Fruit fly (Drosophila melanogaster) whole organism, prepupa: Measurements from ENCODE around the gene Nepl5.
A peak's percentile ranks its signal among the peaks of the same experiment; 100 is the strongest.

Source experiments
- CG10631 ChIP-seq: fragments of 200-800 bp; sonication (Bioruptor generic); optimal IDR thresholded peaks from 2 replicates; lab custom pipeline; 2016; ENCODE audit warnings: missing biosample characterization, missing genetic modification characterization
- CG11902 ChIP-seq: fragments of 200-800 bp; sonication (Bioruptor generic); optimal IDR thresholded peaks from 3 replicates; lab custom pipeline; 2016; ENCODE audit warnings: missing biosample characterization, missing genetic modification characterization
- CG15336 ChIP-seq: fragments of 200-800 bp; sonication (Bioruptor generic); IDR thresholded peaks from 2 replicates; pipeline ENCODE4 v1.3.6; 2022; ENCODE audit warnings: missing biosample characterization, missing genetic modification characterization
- CG1621 ChIP-seq: fragments of 200-800 bp; sonication (Bioruptor generic); optimal IDR thresholded peaks from 3 replicates; lab custom pipeline; 2018; ENCODE audit warnings: missing biosample characterization, mild to moderate bottlenecking, missing genetic modification characterization
- CG16779 ChIP-seq: fragments of 200-800 bp; sonication (Bioruptor generic); optimal IDR thresholded peaks from 3 replicates; lab custom pipeline; 2017; ENCODE audit warnings: missing biosample characterization, mild to moderate bottlenecking, missing genetic modification characterization
- CG3032 ChIP-seq: fragments of 200-800 bp; optimal IDR thresholded peaks from 2 replicates; lab custom pipeline; 2019; ENCODE audit warnings: missing biosample characterization, mild to moderate bottlenecking, missing genetic modification characterization, moderate library complexity
- CG32006 ChIP-seq: fragments of 200-800 bp; sonication (Bioruptor generic); optimal IDR thresholded peaks from 3 replicates; lab custom pipeline; 2017; ENCODE audit warnings: missing biosample characterization, mild to moderate bottlenecking, missing genetic modification characterization
- CG34406 ChIP-seq: fragments of 200-800 bp; sonication (Bioruptor generic); optimal IDR thresholded peaks from 3 replicates; lab custom pipeline; 2016; ENCODE audit warnings: missing biosample characterization, missing genetic modification characterization
- CG3919 ChIP-seq: fragments of 200-800 bp; sonication (Bioruptor generic); optimal IDR thresholded peaks from 3 replicates; lab custom pipeline; 2016; ENCODE audit warnings: missing biosample characterization, missing genetic modification characterization
- CG6276 ChIP-seq: fragments of 200-800 bp; sonication (Bioruptor generic); optimal IDR thresholded peaks from 2 replicates; lab custom pipeline; 2017; ENCODE audit warnings: missing biosample characterization, mild to moderate bottlenecking, missing genetic modification characterization
- CG6792 ChIP-seq: fragments of 200-800 bp; sonication (Bioruptor generic); optimal IDR thresholded peaks from 3 replicates; lab custom pipeline; 2016; ENCODE audit warnings: missing biosample characterization, missing genetic modification characterization
- CG7368 ChIP-seq: fragments of 200-800 bp; sonication (Bioruptor generic); optimal IDR thresholded peaks from 3 replicates; lab custom pipeline; 2016; ENCODE audit warnings: missing biosample characterization, missing genetic modification characterization
- CG8119 ChIP-seq: fragments of 200-800 bp; sonication (Bioruptor generic); IDR thresholded peaks from 3 replicates; pipeline ENCODE4 v1.3.6; 2022; ENCODE audit warnings: missing biosample characterization, missing genetic modification characterization
- CG8319 ChIP-seq: fragments of 200-800 bp; sonication (Bioruptor generic); optimal IDR thresholded peaks from 3 replicates; lab custom pipeline; 2016; ENCODE audit warnings: missing biosample characterization, missing genetic modification characterization
- CG8632 ChIP-seq: fragments of 200-800 bp; sonication (Bioruptor generic); optimal IDR thresholded peaks from 3 replicates; lab custom pipeline; 2016; ENCODE audit warnings: missing biosample characterization, missing genetic modification characterization
- CG9139 ChIP-seq: fragments of 200-800 bp; sonication (Bioruptor generic); optimal IDR thresholded peaks from 3 replicates; lab custom pipeline; 2017; ENCODE audit warnings: missing biosample characterization, mild to moderate bottlenecking, missing genetic modification characterization
- Eip78C ChIP-seq: fragments of 200-800 bp; sonication (Bioruptor generic); peaks from one replicate; lab custom pipeline; 2016; ENCODE audit warnings: missing biosample characterization, missing genetic modification characterization
- Eip93F ChIP-seq: fragments of 200-800 bp; sonication (Bioruptor generic); optimal IDR thresholded peaks from 2 replicates; lab custom pipeline; 2016; ENCODE audit warnings: missing biosample characterization, mild to moderate bottlenecking, missing genetic modification characterization
- Ets96B ChIP-seq: fragments of 200-800 bp; optimal IDR thresholded peaks from 2 replicates; lab custom pipeline; 2019; ENCODE audit warnings: missing biosample characterization, mild to moderate bottlenecking, missing genetic modification characterization, moderate library complexity
- Gug ChIP-seq: fragments of 200-800 bp; sonication (Bioruptor generic); IDR thresholded peaks from 2 replicates; pipeline ENCODE4 v1.3.6; 2022; ENCODE audit warnings: missing biosample characterization, missing genetic modification characterization
- Hr4 ChIP-seq: fragments of 200-800 bp; sonication (Bioruptor generic); optimal IDR thresholded peaks from 3 replicates; lab custom pipeline; 2016; ENCODE audit warnings: missing biosample characterization, missing genetic modification characterization
- Lpt ChIP-seq: fragments of 200-800 bp; sonication (Bioruptor generic); optimal IDR thresholded peaks from 3 replicates; lab custom pipeline; 2016; ENCODE audit warnings: missing biosample characterization, missing genetic modification characterization
- Sox102F ChIP-seq: fragments of 200-800 bp; sonication (Bioruptor generic); optimal IDR thresholded peaks from 2 replicates; lab custom pipeline; 2016; ENCODE audit warnings: missing biosample characterization, mild to moderate bottlenecking, missing genetic modification characterization
- Sox15 ChIP-seq: fragments of 200-800 bp; sonication (Bioruptor generic); optimal IDR thresholded peaks from 3 replicates; lab custom pipeline; 2016; ENCODE audit warnings: missing biosample characterization, missing genetic modification characterization
- cyc ChIP-seq: fragments of 200-800 bp; sonication (Bioruptor generic); optimal IDR thresholded peaks from 3 replicates; lab custom pipeline; 2016; ENCODE audit warnings: missing biosample characterization, missing genetic modification characterization
- eg ChIP-seq: fragments of 200-800 bp; sonication (Bioruptor generic); IDR thresholded peaks from 3 replicates; pipeline ENCODE4 v1.3.6; 2022; ENCODE audit warnings: missing biosample characterization, missing genetic modification characterization
- esn ChIP-seq: fragments of 200-800 bp; sonication (Bioruptor generic); optimal IDR thresholded peaks from 2 replicates; lab custom pipeline; 2016; ENCODE audit warnings: missing biosample characterization, mild to moderate bottlenecking, missing genetic modification characterization, moderate library complexity
- fd85E ChIP-seq: fragments of 200-800 bp; sonication (Bioruptor generic); optimal IDR thresholded peaks from 3 replicates; lab custom pipeline; 2016; ENCODE audit warnings: missing biosample characterization, missing genetic modification characterization
- lz ChIP-seq: fragments of 200-800 bp; sonication (Bioruptor generic); optimal IDR thresholded peaks from 3 replicates; lab custom pipeline; 2016; ENCODE audit warnings: missing biosample characterization, missing genetic modification characterization
- pdm3 ChIP-seq: fragments of 200-800 bp; sonication (Bioruptor generic); optimal IDR thresholded peaks from 3 replicates; lab custom pipeline; 2016; ENCODE audit warnings: missing biosample characterization, missing genetic modification characterization
- salr ChIP-seq, 2 experiments: fragments of 200-800 bp; sonication (Bioruptor generic); optimal IDR thresholded peaks; 3 replicates each; lab custom pipeline; 2016 to 2018; ENCODE audit warnings: missing biosample characterization in 2 of 2, missing genetic modification characterization in 2 of 2, mild to moderate bottlenecking in 1 of 2
- spab ChIP-seq: fragments of 200-800 bp; sonication (Bioruptor generic); optimal IDR thresholded peaks from 2 replicates; lab custom pipeline; 2017; ENCODE audit warnings: missing biosample characterization, mild to moderate bottlenecking, missing genetic modification characterization, missing genetic modification reagents
- ss ChIP-seq, 2 experiments: fragments of 200-800 bp; sonication (Bioruptor generic); optimal IDR thresholded peaks; 2 replicates in 1 of 2; 3 replicates in 1 of 2; lab custom pipeline; 2017 to 2018; ENCODE audit warnings: mild to moderate bottlenecking in 2 of 2, missing biosample characterization in 2 of 2, missing genetic modification characterization in 2 of 2, moderate library complexity in 1 of 2
- svp ChIP-seq: fragments of 200-800 bp; sonication (Bioruptor generic); peaks from one replicate; lab custom pipeline; 2016; ENCODE audit warnings: missing biosample characterization, missing genetic modification characterization
- topi ChIP-seq: fragments of 200-800 bp; sonication (Bioruptor generic); optimal IDR thresholded peaks from 3 replicates; lab custom pipeline; 2016; ENCODE audit warnings: missing biosample characterization, missing genetic modification characterization

The Nepl5 gene

dm6 chr2L:6356134-6356533 lies 24.9 kb upstream of the Nepl5 start:
- TF ChIP-seq Sox15 (GFP tag; lab: Kevin White, UChicago) (no peak), Hr4 (no peak), CG8632 (GFP tag; lab: Kevin White, UChicago) (no peak), CG34406 (GFP tag; lab: Kevin White, UChicago) (no peak), Gug (GFP tag; lab: Robert Waterston, UW) (no peak), pdm3 (GFP tag; lab: Kevin White, UChicago) (no peak), CG8119 (GFP tag; lab: Robert Waterston, UW) (no peak), lz (GFP tag; lab: Kevin White, UChicago) (no peak), CG8319 (GFP tag; lab: Kevin White, UChicago) (no peak), CG32006 (no peak), fd85E (GFP tag; lab: Kevin White, UChicago) (no peak), CG16779 (tag; lab: Kevin White, UChicago) (no peak), CG3032 (tag; lab: Kevin White, UChicago) (no peak)
- TF ChIP-seq, all 60 proteins: peak for 0

- no peak for TF ChIP-seq spab (GFP tag; lab: Kevin White, UChicago)
- no peak for TF ChIP-seq CG6276
- no peak for TF ChIP-seq Gug (GFP tag; lab: Robert Waterston, UW)
- TF ChIP-seq Sox102F: no peak
- peak; percentile 29 for TF ChIP-seq Hr4
- TF ChIP-seq esn (GFP tag; lab: Kevin White, UChicago): no peak
- TF ChIP-seq eg (GFP tag; lab: Robert Waterston, UW): no peak
- TF ChIP-seq CG3919: peak; percentile 60
- TF ChIP-seq CG6792 (GFP tag; lab: Kevin White, UChicago): no peak
- peak in 1 of 2 experiments; percentile 1 for TF ChIP-seq salr (GFP tag; optimal IDR thresholded peaks at IDR 0.05; lab: Kevin White, UChicago)
- no peak for TF ChIP-seq Sox15 (GFP tag; lab: Kevin White, UChicago)
- TF ChIP-seq ss (GFP tag; optimal IDR thresholded peaks at IDR 0.05; lab: Kevin White, UChicago): peak in 1 of 2 experiments; percentile 3
- TF ChIP-seq CG16779 (tag; lab: Kevin White, UChicago): no peak
- no peak for TF ChIP-seq CG9139
- peak; percentile 74 for TF ChIP-seq Eip78C (GFP tag; lab: Kevin White, UChicago)
- TF ChIP-seq topi (GFP tag; lab: Kevin White, UChicago): peak; percentile 5
- TF ChIP-seq CG11902: no peak
- no peak for TF ChIP-seq CG1621 (tag; lab: Kevin White, UChicago)
- 0 out of 2 replicates have a peak, but pooled peaks have one; percentile 10 for TF ChIP-seq CG15336 (GFP tag; lab: Robert Waterston, UW)
- TF ChIP-seq Eip93F: no peak
- TF ChIP-seq svp: peak; percentile 30
Measured at dm6 chr2L:6356686-6357362, 24.2 kb upstream of the Nepl5 start.

dm6 chr2L:6358218-6358617 lies 22.8 kb upstream of the Nepl5 start, which contains the start of gene CG9500:
TSS of gene CG9500 (minus strand) at chr2L:6358318.
- TF ChIP-seq svp (no peak), CG7368 (GFP tag; lab: Kevin White, UChicago) (no peak), CG16779 (tag; lab: Kevin White, UChicago) (no peak), Lpt (no peak)

dm6 chr2L:6360059-6360458 lies 21.0 kb upstream of the Nepl5 start:
- peak; percentile 88 for TF ChIP-seq svp
- no peak for TF ChIP-seq Sox15 (GFP tag; lab: Kevin White, UChicago)
- TF ChIP-seq CG10631 (GFP tag; lab: Kevin White, UChicago): no peak
- no peak for TF ChIP-seq Ets96B (tag; lab: Kevin White, UChicago)
- TF ChIP-seq cyc: no peak
- TF ChIP-seq, all 60 proteins: peak for 1
